Fruit fly (Drosophila melanogaster) whole organism, prepupa: ENCODE measurements around the gene CG31793.
A peak's percentile ranks its signal among the peaks of the same experiment; 100 is the strongest.

ENCODE experiments used
- CG10631 ChIP-seq: fragments of 200-800 bp; sonication (Bioruptor generic); optimal IDR thresholded peaks from 2 replicates; lab custom pipeline; 2016; ENCODE audit warnings: missing biosample characterization, missing genetic modification characterization
- CG10669 ChIP-seq: fragments of 200-800 bp; sonication (Bioruptor generic); optimal IDR thresholded peaks from 3 replicates; lab custom pipeline; 2018; ENCODE audit warnings: missing biosample characterization, mild to moderate bottlenecking, missing genetic modification characterization, moderate library complexity
- CG11294 ChIP-seq: fragments of 200-800 bp; sonication (Bioruptor generic); IDR thresholded peaks from 2 replicates; pipeline ENCODE4 v1.3.6; 2022; ENCODE audit warnings: missing biosample characterization, missing genetic modification characterization
- CG11902 ChIP-seq: fragments of 200-800 bp; sonication (Bioruptor generic); optimal IDR thresholded peaks from 3 replicates; lab custom pipeline; 2016; ENCODE audit warnings: missing biosample characterization, missing genetic modification characterization
- CG15336 ChIP-seq: fragments of 200-800 bp; sonication (Bioruptor generic); IDR thresholded peaks from 2 replicates; pipeline ENCODE4 v1.3.6; 2022; ENCODE audit warnings: missing biosample characterization, missing genetic modification characterization
- CG16779 ChIP-seq: fragments of 200-800 bp; sonication (Bioruptor generic); optimal IDR thresholded peaks from 3 replicates; lab custom pipeline; 2017; ENCODE audit warnings: missing biosample characterization, mild to moderate bottlenecking, missing genetic modification characterization
- CG3032 ChIP-seq: fragments of 200-800 bp; optimal IDR thresholded peaks from 2 replicates; lab custom pipeline; 2019; ENCODE audit warnings: missing biosample characterization, mild to moderate bottlenecking, missing genetic modification characterization, moderate library complexity
- CG32006 ChIP-seq: fragments of 200-800 bp; sonication (Bioruptor generic); optimal IDR thresholded peaks from 3 replicates; lab custom pipeline; 2017; ENCODE audit warnings: missing biosample characterization, mild to moderate bottlenecking, missing genetic modification characterization
- CG34406 ChIP-seq: fragments of 200-800 bp; sonication (Bioruptor generic); optimal IDR thresholded peaks from 3 replicates; lab custom pipeline; 2016; ENCODE audit warnings: missing biosample characterization, missing genetic modification characterization
- CG3919 ChIP-seq: fragments of 200-800 bp; sonication (Bioruptor generic); optimal IDR thresholded peaks from 3 replicates; lab custom pipeline; 2016; ENCODE audit warnings: missing biosample characterization, missing genetic modification characterization
- CG4318 ChIP-seq: fragments of 200-800 bp; sonication (Bioruptor generic); optimal IDR thresholded peaks from 3 replicates; lab custom pipeline; 2017; ENCODE audit warnings: missing biosample characterization, mild to moderate bottlenecking, missing genetic modification characterization
- CG6163 ChIP-seq: fragments of 200-800 bp; sonication (Bioruptor generic); IDR thresholded peaks from 3 replicates; pipeline ENCODE4 v1.3.6; 2022; ENCODE audit warnings: missing biosample characterization, missing genetic modification characterization
- CG6276 ChIP-seq: fragments of 200-800 bp; sonication (Bioruptor generic); optimal IDR thresholded peaks from 2 replicates; lab custom pipeline; 2017; ENCODE audit warnings: missing biosample characterization, mild to moderate bottlenecking, missing genetic modification characterization
- CG6792 ChIP-seq: fragments of 200-800 bp; sonication (Bioruptor generic); optimal IDR thresholded peaks from 3 replicates; lab custom pipeline; 2016; ENCODE audit warnings: missing biosample characterization, missing genetic modification characterization
- CG6808 ChIP-seq: fragments of 200-800 bp; sonication (Bioruptor generic); optimal IDR thresholded peaks from 3 replicates; lab custom pipeline; 2017; ENCODE audit warnings: missing biosample characterization, missing genetic modification characterization, mild to moderate bottlenecking, moderate library complexity, missing genetic modification reagents
- CG6854 ChIP-seq: fragments of 200-800 bp; sonication (Bioruptor generic); optimal IDR thresholded peaks from 2 replicates; lab custom pipeline; 2017; ENCODE audit warnings: missing biosample characterization, mild to moderate bottlenecking, missing genetic modification characterization
- CG7368 ChIP-seq: fragments of 200-800 bp; sonication (Bioruptor generic); optimal IDR thresholded peaks from 3 replicates; lab custom pipeline; 2016; ENCODE audit warnings: missing biosample characterization, missing genetic modification characterization
- CG8119 ChIP-seq: fragments of 200-800 bp; sonication (Bioruptor generic); IDR thresholded peaks from 3 replicates; pipeline ENCODE4 v1.3.6; 2022; ENCODE audit warnings: missing biosample characterization, missing genetic modification characterization
- CG8319 ChIP-seq: fragments of 200-800 bp; sonication (Bioruptor generic); optimal IDR thresholded peaks from 3 replicates; lab custom pipeline; 2016; ENCODE audit warnings: missing biosample characterization, missing genetic modification characterization
- CG8632 ChIP-seq: fragments of 200-800 bp; sonication (Bioruptor generic); optimal IDR thresholded peaks from 3 replicates; lab custom pipeline; 2016; ENCODE audit warnings: missing biosample characterization, missing genetic modification characterization
- CG9139 ChIP-seq: fragments of 200-800 bp; sonication (Bioruptor generic); optimal IDR thresholded peaks from 3 replicates; lab custom pipeline; 2017; ENCODE audit warnings: missing biosample characterization, mild to moderate bottlenecking, missing genetic modification characterization
- Eip75B ChIP-seq: fragments of 200-800 bp; sonication (Bioruptor generic); optimal IDR thresholded peaks from 3 replicates; lab custom pipeline; 2016; ENCODE audit warnings: missing biosample characterization, missing genetic modification characterization
- Eip78C ChIP-seq: fragments of 200-800 bp; sonication (Bioruptor generic); peaks from one replicate; lab custom pipeline; 2016; ENCODE audit warnings: missing biosample characterization, missing genetic modification characterization
- Eip93F ChIP-seq: fragments of 200-800 bp; sonication (Bioruptor generic); optimal IDR thresholded peaks from 2 replicates; lab custom pipeline; 2016; ENCODE audit warnings: missing biosample characterization, mild to moderate bottlenecking, missing genetic modification characterization
- Ets21C ChIP-seq: fragments of 200-800 bp; sonication (Bioruptor generic); optimal IDR thresholded peaks from 3 replicates; lab custom pipeline; 2016; ENCODE audit warnings: missing biosample characterization, missing genetic modification characterization
- Gug ChIP-seq: fragments of 200-800 bp; sonication (Bioruptor generic); IDR thresholded peaks from 2 replicates; pipeline ENCODE4 v1.3.6; 2022; ENCODE audit warnings: missing biosample characterization, missing genetic modification characterization
- Hr39 ChIP-seq: fragments of 200-800 bp; sonication (Bioruptor generic); optimal IDR thresholded peaks from 2 replicates; lab custom pipeline; 2016; ENCODE audit warnings: missing biosample characterization, missing genetic modification characterization
- Hr4 ChIP-seq: fragments of 200-800 bp; sonication (Bioruptor generic); optimal IDR thresholded peaks from 3 replicates; lab custom pipeline; 2016; ENCODE audit warnings: missing biosample characterization, missing genetic modification characterization
- Lpt ChIP-seq: fragments of 200-800 bp; sonication (Bioruptor generic); optimal IDR thresholded peaks from 3 replicates; lab custom pipeline; 2016; ENCODE audit warnings: missing biosample characterization, missing genetic modification characterization
- Met ChIP-seq: fragments of 200-800 bp; sonication (Bioruptor generic); optimal IDR thresholded peaks from 3 replicates; lab custom pipeline; 2016; ENCODE audit warnings: missing biosample characterization, missing genetic modification characterization
- OdsH ChIP-seq: fragments of 200-800 bp; sonication (Bioruptor generic); optimal IDR thresholded peaks from 3 replicates; lab custom pipeline; 2016; ENCODE audit warnings: missing biosample characterization, missing genetic modification characterization
- Smox ChIP-seq: fragments of 200-800 bp; sonication (Bioruptor generic); optimal IDR thresholded peaks from 3 replicates; lab custom pipeline; 2016; ENCODE audit warnings: missing biosample characterization, missing genetic modification characterization
- Sox102F ChIP-seq: fragments of 200-800 bp; sonication (Bioruptor generic); optimal IDR thresholded peaks from 2 replicates; lab custom pipeline; 2016; ENCODE audit warnings: missing biosample characterization, mild to moderate bottlenecking, missing genetic modification characterization
- Sox14 ChIP-seq: fragments of 200-800 bp; sonication (Bioruptor generic); optimal IDR thresholded peaks from 3 replicates; lab custom pipeline; 2016; ENCODE audit warnings: missing biosample characterization, missing genetic modification characterization
- Sox15 ChIP-seq: fragments of 200-800 bp; sonication (Bioruptor generic); optimal IDR thresholded peaks from 3 replicates; lab custom pipeline; 2016; ENCODE audit warnings: missing biosample characterization, missing genetic modification characterization
- achi ChIP-seq: fragments of 200-800 bp; sonication (Bioruptor generic); optimal IDR thresholded peaks from 3 replicates; lab custom pipeline; 2016; ENCODE audit warnings: missing biosample characterization, missing genetic modification characterization
- cyc ChIP-seq: fragments of 200-800 bp; sonication (Bioruptor generic); optimal IDR thresholded peaks from 3 replicates; lab custom pipeline; 2016; ENCODE audit warnings: missing biosample characterization, missing genetic modification characterization
- dac ChIP-seq: fragments of 200-800 bp; sonication (Bioruptor generic); optimal IDR thresholded peaks from 2 replicates; lab custom pipeline; 2017; ENCODE audit warnings: missing biosample characterization, mild to moderate bottlenecking, missing genetic modification characterization
- eg ChIP-seq: fragments of 200-800 bp; sonication (Bioruptor generic); IDR thresholded peaks from 3 replicates; pipeline ENCODE4 v1.3.6; 2022; ENCODE audit warnings: missing biosample characterization, missing genetic modification characterization
- esn ChIP-seq: fragments of 200-800 bp; sonication (Bioruptor generic); optimal IDR thresholded peaks from 2 replicates; lab custom pipeline; 2016; ENCODE audit warnings: missing biosample characterization, mild to moderate bottlenecking, missing genetic modification characterization, moderate library complexity
- fd59A ChIP-seq: fragments of 200-800 bp; sonication (Bioruptor generic); optimal IDR thresholded peaks from 2 replicates; lab custom pipeline; 2017; ENCODE audit warnings: missing biosample characterization, mild to moderate bottlenecking, missing genetic modification characterization, missing genetic modification reagents
- fkh ChIP-seq: fragments of 200-800 bp; sonication (Bioruptor generic); optimal IDR thresholded peaks from 3 replicates; lab custom pipeline; 2017; ENCODE audit warnings: missing biosample characterization, mild to moderate bottlenecking, missing genetic modification characterization, moderate library complexity
- lz ChIP-seq: fragments of 200-800 bp; sonication (Bioruptor generic); optimal IDR thresholded peaks from 3 replicates; lab custom pipeline; 2016; ENCODE audit warnings: missing biosample characterization, missing genetic modification characterization
- net ChIP-seq: fragments of 200-800 bp; sonication (Bioruptor generic); optimal IDR thresholded peaks from 3 replicates; lab custom pipeline; 2016; ENCODE audit warnings: missing biosample characterization, missing genetic modification characterization
- salr ChIP-seq, 2 experiments: fragments of 200-800 bp; sonication (Bioruptor generic); optimal IDR thresholded peaks; 3 replicates each; lab custom pipeline; 2016 to 2018; ENCODE audit warnings: missing biosample characterization in 2 of 2, missing genetic modification characterization in 2 of 2, mild to moderate bottlenecking in 1 of 2
- spab ChIP-seq: fragments of 200-800 bp; sonication (Bioruptor generic); optimal IDR thresholded peaks from 2 replicates; lab custom pipeline; 2017; ENCODE audit warnings: missing biosample characterization, mild to moderate bottlenecking, missing genetic modification characterization, missing genetic modification reagents
- ss ChIP-seq, 2 experiments: fragments of 200-800 bp; sonication (Bioruptor generic); optimal IDR thresholded peaks; 2 replicates in 1 of 2; 3 replicates in 1 of 2; lab custom pipeline; 2017 to 2018; ENCODE audit warnings: mild to moderate bottlenecking in 2 of 2, missing biosample characterization in 2 of 2, missing genetic modification characterization in 2 of 2, moderate library complexity in 1 of 2
- svp ChIP-seq: fragments of 200-800 bp; sonication (Bioruptor generic); peaks from one replicate; lab custom pipeline; 2016; ENCODE audit warnings: missing biosample characterization, missing genetic modification characterization
- topi ChIP-seq: fragments of 200-800 bp; sonication (Bioruptor generic); optimal IDR thresholded peaks from 3 replicates; lab custom pipeline; 2016; ENCODE audit warnings: missing biosample characterization, missing genetic modification characterization

CG31793 gene

dm6 chr2L:18955666-18956065, 47.5 kb upstream of the CG31793 start:
- TF ChIP-seq achi, result no peak
- TF ChIP-seq CG6163 (GFP tag; lab: Robert Waterston, UW), result no peak
- peak; percentile 38 for TF ChIP-seq fkh (GFP tag; lab: Kevin White, UChicago)
- TF ChIP-seq fd59A (GFP tag; lab: Kevin White, UChicago), result no peak
- TF ChIP-seq CG32006, result no peak
- peak; percentile 47 for TF ChIP-seq svp (GFP tag; lab: Kevin White, UChicago)
- TF ChIP-seq, all 60 proteins: peak for 2

- TF ChIP-seq Eip75B (peak; percentile 71), CG8632 (peak; percentile 89), Lpt (GFP tag; lab: Kevin White, UChicago) (peak; percentile 69), CG34406 (peak; percentile 89), Gug (GFP tag; lab: Robert Waterston, UW) (peak; percentile 84), OdsH (GFP tag; lab: Kevin White, UChicago) (peak; percentile 86), Met (peak; percentile 78), CG10669 (GFP tag; lab: Kevin White, UChicago) (peak; percentile 87), Smox (GFP tag; lab: Kevin White, UChicago) (peak; percentile 65), eg (GFP tag; lab: Robert Waterston, UW) (peak; percentile 93), Eip78C (GFP tag; lab: Kevin White, UChicago) (peak; percentile 95), esn (GFP tag; lab: Kevin White, UChicago) (peak; percentile 88), CG3919 (GFP tag; lab: Kevin White, UChicago) (peak; percentile 83), cyc (GFP tag; lab: Kevin White, UChicago) (peak; percentile 61), CG6808 (GFP tag; lab: Kevin White, UChicago) (peak; percentile 80), fd59A (GFP tag; lab: Kevin White, UChicago) (peak; percentile 48), CG9139 (GFP tag; lab: Kevin White, UChicago) (peak; percentile 82), Hr39 (peak; percentile 59), net (GFP tag; lab: Kevin White, UChicago) (peak; percentile 80), CG15336 (peak; percentile 87), spab (GFP tag; lab: Kevin White, UChicago) (peak; percentile 76), CG8319 (peak; percentile 65), CG10631 (GFP tag; lab: Kevin White, UChicago) (peak; percentile 86), Sox14 (peak; percentile 86), Eip93F (GFP tag; lab: Kevin White, UChicago) (peak; percentile 89), Hr4 (GFP tag; lab: Kevin White, UChicago) (peak; percentile 69), CG32006 (peak; percentile 80), CG6276 (GFP tag; lab: Kevin White, UChicago) (peak; percentile 78), lz (GFP tag; lab: Kevin White, UChicago) (peak; percentile 66), CG3032 (tag; lab: Kevin White, UChicago) (peak; percentile 86), CG6792 (GFP tag; lab: Kevin White, UChicago) (peak; percentile 86), CG11902 (GFP tag; lab: Kevin White, UChicago) (peak; percentile 76), CG16779 (tag; lab: Kevin White, UChicago) (peak; percentile 85), CG7368 (GFP tag; lab: Kevin White, UChicago) (peak; percentile 85), CG4318 (peak; percentile 56), CG8119 (GFP tag; lab: Robert Waterston, UW) (peak; percentile 86), CG6854 (GFP tag; lab: Kevin White, UChicago) (peak; percentile 79), ss (GFP tag; optimal IDR thresholded peaks at IDR 0.05; lab: Kevin White, UChicago) (peak in 1 of 2 experiments; percentile 88), dac (GFP tag; lab: Kevin White, UChicago) (peak; percentile 34), Sox15 (peak; percentile 62), topi (GFP tag; lab: Kevin White, UChicago) (peak; percentile 80), Sox102F (GFP tag; lab: Kevin White, UChicago) (peak; percentile 82), CG11294 (peak; percentile 81), CG6163 (GFP tag; lab: Robert Waterston, UW) (peak; percentile 93), achi (peak; percentile 88), Ets21C (GFP tag; lab: Kevin White, UChicago) (peak; percentile 57), salr (GFP tag; optimal IDR thresholded peaks at IDR 0.05; lab: Kevin White, UChicago) (peak; percentile 65 to 69)
Observed at dm6 chr2L:18957142-18957674, 46.0 kb upstream of the CG31793 start, which contains the start of gene Bhmt. Gene Bhmt (minus strand): TSS chr2L:18957311.
